Worm (Caenorhabditis elegans) whole organism, young adult: ENCODE measurements around the gene R08E5.1.

Source experiments
- B0019.2 ChIP-seq: fragments of 200-800 bp; sonication (Bioruptor generic); conservative IDR thresholded peaks from 2 replicates; pipeline ENCODE4 v1.3.6; 2022; ENCODE audit warnings: missing genetic modification reagents, missing genetic modification characterization, missing compliant biosample characterization
- B0261.1 ChIP-seq: sonication (generic microtip); optimal IDR thresholded peaks from 2 replicates; lab custom pipeline; 2016; ENCODE audit warnings: mild to moderate bottlenecking, missing genetic modification characterization, moderate library complexity, missing compliant biosample characterization
- B0336.3 ChIP-seq: fragments of 200-800 bp; sonication (Bioruptor generic); IDR thresholded peaks from 2 replicates; pipeline ENCODE4 v1.3.6; 2022; ENCODE audit warnings: missing genetic modification characterization, missing compliant biosample characterization
- D2030.7 ChIP-seq: fragments of 200-800 bp; sonication (Bioruptor generic); IDR thresholded peaks from 2 replicates; pipeline ENCODE4 v1.3.6; 2022; ENCODE audit warnings: missing genetic modification reagents, missing genetic modification characterization, missing compliant biosample characterization
- F10E7.11 ChIP-seq: sonication (generic microtip); optimal IDR thresholded peaks from 2 replicates; lab custom pipeline; 2017; ENCODE audit warnings: mild to moderate bottlenecking, missing genetic modification characterization, moderate library complexity, missing compliant biosample characterization
- F22D6.2 ChIP-seq: sonication (generic microtip); optimal IDR thresholded peaks from 2 replicates; lab custom pipeline; 2016; ENCODE audit warnings: mild to moderate bottlenecking, missing genetic modification characterization, missing compliant biosample characterization
- F52B5.7 ChIP-seq: sonication (generic microtip); optimal IDR thresholded peaks from 2 replicates; lab custom pipeline; 2016; ENCODE audit warnings: mild to moderate bottlenecking, missing genetic modification characterization, missing compliant biosample characterization
- F55B11.4 ChIP-seq: sonication (generic microtip); optimal IDR thresholded peaks from 2 replicates; lab custom pipeline; 2016; ENCODE audit warnings: missing compliant biosample characterization, missing genetic modification characterization, borderline replicate concordance; ENCODE audit not compliant: insufficient read depth
- F57A8.1 ChIP-seq: fragments of 200-800 bp; sonication (Bioruptor generic); optimal IDR thresholded peaks from 2 replicates; lab custom pipeline; 2018; ENCODE audit warnings: mild to moderate bottlenecking, missing genetic modification characterization, moderate library complexity, missing compliant biosample characterization
- F57C9.4 ChIP-seq: sonication (generic microtip); optimal IDR thresholded peaks from 2 replicates; lab custom pipeline; 2017; ENCODE audit warnings: mild to moderate bottlenecking, missing genetic modification characterization, missing compliant biosample characterization
- Y67H2A.10 ChIP-seq: fragments of 200-800 bp; sonication (Bioruptor generic); conservative IDR thresholded peaks from 2 replicates; pipeline ENCODE4 v1.3.6; 2022; ENCODE audit warnings: missing genetic modification reagents, missing genetic modification characterization, missing compliant biosample characterization
- Y79H2A.3 ChIP-seq: fragments of 200-800 bp; sonication (Bioruptor generic); conservative IDR thresholded peaks from 2 replicates; pipeline ENCODE4 v1.3.6; 2022; ENCODE audit warnings: missing genetic modification reagents, missing genetic modification characterization, missing compliant biosample characterization
- Y95B8A.8 ChIP-seq: fragments of 200-800 bp; sonication (Bioruptor generic); IDR thresholded peaks from 2 replicates; pipeline ENCODE4 v1.3.6; 2022; ENCODE audit warnings: missing genetic modification reagents, missing genetic modification characterization, missing compliant biosample characterization
- akir-1 ChIP-seq: fragments of 200-800 bp; sonication (Bioruptor generic); optimal IDR thresholded peaks from 2 replicates; lab custom pipeline; 2018; ENCODE audit warnings: mild to moderate bottlenecking, missing genetic modification characterization, moderate library complexity, missing compliant biosample characterization
- attf-5 ChIP-seq: fragments of 200-800 bp; sonication (Bioruptor generic); optimal IDR thresholded peaks from 2 replicates; lab custom pipeline; 2018; ENCODE audit warnings: mild to moderate bottlenecking, missing genetic modification characterization, missing compliant biosample characterization
- ccch-3 ChIP-seq: fragments of 200-800 bp; sonication (Bioruptor generic); optimal IDR thresholded peaks from 2 replicates; lab custom pipeline; 2018; ENCODE audit warnings: mild to moderate bottlenecking, missing genetic modification characterization, missing compliant biosample characterization
- cebp-1 ChIP-seq, 2 experiments: fragments of 200-800 bp in 1 of 2; sonication (Bioruptor generic) in 1 of 2; sonication (generic microtip) in 1 of 2; IDR thresholded peaks in 1 of 2; optimal IDR thresholded peaks in 1 of 2; 2 replicates each; pipeline versions ENCODE4 v1.3.6 to Lab custom; 2017 to 2022; ENCODE audit warnings: missing compliant biosample characterization in 2 of 2, missing genetic modification characterization in 2 of 2, mild to moderate bottlenecking in 1 of 2, missing genetic modification reagents in 1 of 2, moderate library complexity in 1 of 2
- ceh-27 ChIP-seq: fragments of 200-800 bp; sonication (Bioruptor generic); optimal IDR thresholded peaks from 2 replicates; lab custom pipeline; 2018; ENCODE audit warnings: mild to moderate bottlenecking, missing genetic modification characterization, moderate library complexity, missing compliant biosample characterization
- ceh-58 ChIP-seq: fragments of 200-800 bp; sonication (Bioruptor generic); IDR thresholded peaks from 2 replicates; pipeline ENCODE4 v1.3.6; 2022; ENCODE audit warnings: missing genetic modification characterization, missing compliant biosample characterization
- die-1 ChIP-seq: sonication (generic microtip); optimal IDR thresholded peaks from 2 replicates; lab custom pipeline; 2016; ENCODE audit warnings: missing genotype, mild to moderate bottlenecking, missing genetic modification characterization, missing compliant biosample characterization
- dox-1 ChIP-seq: fragments of 200-800 bp; sonication (Bioruptor generic); IDR thresholded peaks from 2 replicates; pipeline ENCODE4 v1.3.6; 2022; ENCODE audit warnings: missing genetic modification reagents, missing genetic modification characterization, missing compliant biosample characterization
- fkh-3 ChIP-seq: sonication (generic microtip); optimal IDR thresholded peaks from 2 replicates; lab custom pipeline; 2016; ENCODE audit warnings: mild to moderate bottlenecking, missing genetic modification characterization, missing compliant biosample characterization
- hmg-1.2 ChIP-seq: fragments of 200-800 bp; sonication (Bioruptor generic); IDR thresholded peaks from 2 replicates; pipeline ENCODE4 v1.3.6; 2022; ENCODE audit warnings: missing genetic modification reagents, missing genetic modification characterization, missing compliant biosample characterization
- lag-1 ChIP-seq: fragments of 200-800 bp; sonication (Bioruptor generic); IDR thresholded peaks from 2 replicates; pipeline ENCODE4 v1.3.6; 2022; ENCODE audit warnings: missing genetic modification reagents, missing genetic modification characterization, missing compliant biosample characterization
- lir-1 ChIP-seq: fragments of 200-800 bp; sonication (Bioruptor generic); conservative IDR thresholded peaks from 2 replicates; pipeline ENCODE4 v1.3.6; 2022; ENCODE audit warnings: missing genetic modification reagents, missing genetic modification characterization, missing compliant biosample characterization
- lsl-1 ChIP-seq: fragments of 200-800 bp; sonication (Bioruptor generic); optimal IDR thresholded peaks from 2 replicates; lab custom pipeline; 2018; ENCODE audit warnings: mild to moderate bottlenecking, missing genetic modification characterization, moderate library complexity, missing compliant biosample characterization
- madf-8 ChIP-seq: fragments of 200-800 bp; sonication (Bioruptor generic); conservative IDR thresholded peaks from 2 replicates; pipeline ENCODE4 v1.3.6; 2022; ENCODE audit warnings: missing genetic modification reagents, missing genetic modification characterization, missing compliant biosample characterization
- mxl-1 ChIP-seq: sonication (generic microtip); optimal IDR thresholded peaks from 2 replicates; lab custom pipeline; 2016; ENCODE audit warnings: missing genetic modification characterization, missing compliant biosample characterization
- nfya-1 ChIP-seq: sonication (generic microtip); optimal IDR thresholded peaks from 2 replicates; lab custom pipeline; 2017; ENCODE audit warnings: antibody characterized with exemption, missing compliant biosample characterization, missing genetic modification characterization, borderline replicate concordance; ENCODE audit not compliant: insufficient read depth
- nhr-80 ChIP-seq: sonication (generic microtip); optimal IDR thresholded peaks from 2 replicates; lab custom pipeline; 2016; ENCODE audit warnings: missing genetic modification characterization, missing compliant biosample characterization
- nhr-90 ChIP-seq: sonication (generic microtip); optimal IDR thresholded peaks from 2 replicates; lab custom pipeline; 2016; ENCODE audit warnings: missing genotype, mild to moderate bottlenecking, missing genetic modification characterization, missing compliant biosample characterization
- pha-4 ChIP-seq: fragments of 150-350 bp; sonication (generic microtip); optimal IDR thresholded peaks from 2 replicates; lab custom pipeline; 2014; ENCODE audit warnings: missing biosample characterization, missing genetic modification reagents, missing genetic modification characterization
- sea-2 ChIP-seq: fragments of 200-800 bp; sonication (Bioruptor generic); IDR thresholded peaks from 2 replicates; pipeline ENCODE4 v1.3.6; 2022; ENCODE audit warnings: missing genetic modification characterization, missing compliant biosample characterization
- snpc-1.1 ChIP-seq: sonication (generic microtip); optimal IDR thresholded peaks from 2 replicates; lab custom pipeline; 2017; ENCODE audit warnings: missing genetic modification characterization, mild to moderate bottlenecking, missing compliant biosample characterization, antibody characterized with exemption, moderate library complexity, missing genotype, missing genetic modification reagents; ENCODE audit not compliant: insufficient read depth
- somi-1 ChIP-seq: fragments of 200-800 bp; sonication (Bioruptor generic); optimal IDR thresholded peaks from 2 replicates; lab custom pipeline; 2018; ENCODE audit warnings: mild to moderate bottlenecking, missing genetic modification characterization, missing compliant biosample characterization
- tbp1 ChIP-seq: fragments of 200-800 bp; sonication (Bioruptor generic); optimal IDR thresholded peaks from 2 replicates; lab custom pipeline; 2018; ENCODE audit warnings: mild to moderate bottlenecking, missing genetic modification characterization, missing compliant biosample characterization
- ztf-18 ChIP-seq: sonication (generic microtip); optimal IDR thresholded peaks from 2 replicates; lab custom pipeline; 2016; ENCODE audit warnings: missing genotype, mild to moderate bottlenecking, missing genetic modification characterization, missing compliant biosample characterization
- ztf-22 ChIP-seq: fragments of 200-800 bp; sonication (Bioruptor generic); optimal IDR thresholded peaks from 2 replicates; lab custom pipeline; 2018; ENCODE audit warnings: mild to moderate bottlenecking, missing genetic modification characterization, moderate library complexity, missing compliant biosample characterization
- ztf-28 ChIP-seq: fragments of 200-800 bp; sonication (Bioruptor generic); IDR thresholded peaks from 2 replicates; pipeline ENCODE4 v1.3.6; 2022; ENCODE audit warnings: missing genetic modification reagents, missing genetic modification characterization, missing compliant biosample characterization

Gene R08E5.1

ce11 chrV:3803343-3803742 lies 32.0 kb upstream of the R08E5.1 start, which contains the start of gene cyp-33C8:
TSS of gene cyp-33C8 (minus strand) at chrV:3803542.
- TF ChIP-seq B0261.1 (no peak), F57A8.1 (GFP tag; lab: Kevin White, UChicago) (no peak), attf-5 (GFP tag; lab: Kevin White, UChicago) (peak; percentile 51), ztf-28 (GFP tag; lab: Robert Waterston, UW) (no peak), cebp-1 (GFP tag; IDR thresholded peaks at IDR 0.05; lab: Robert Waterston, UW) (peak; percentile 94), cebp-1 (tag; optimal IDR thresholded peaks at IDR 0.05; lab: Kevin White, UChicago) (peak; percentile 97), fkh-3 (tag; lab: Kevin White, UChicago) (no peak), lag-1 (no peak), F22D6.2 (no peak), nhr-90 (tag; lab: Kevin White, UChicago) (no peak), nfya-1 (tag; lab: Kevin White, UChicago) (no peak), hmg-1.2 (GFP tag; lab: Robert Waterston, UW) (peak; percentile 6; the same call in 1 of the 2 replicates), nhr-80 (tag; lab: Kevin White, UChicago) (peak; percentile 31), ccch-3 (no peak), ceh-27 (GFP tag; lab: Kevin White, UChicago) (peak; percentile 10)

ce11 chrV:3801787-3802417 lies 30.6 kb upstream of the R08E5.1 start:
- TF ChIP-seq B0019.2 (GFP tag; lab: Robert Waterston, UW) (no peak), Y95B8A.8 (GFP tag; lab: Robert Waterston, UW) (no peak), mxl-1 (tag; lab: Kevin White, UChicago) (no peak), sea-2 (GFP tag; lab: Robert Waterston, UW) (no peak), somi-1 (GFP tag; lab: Kevin White, UChicago) (no peak), pha-4 (tag; lab: Kevin White, UChicago) (no peak), ztf-22 (GFP tag; lab: Kevin White, UChicago) (no peak), akir-1 (no peak), Y79H2A.3 (GFP tag; lab: Robert Waterston, UW) (no peak), ztf-18 (tag; lab: Kevin White, UChicago) (no peak), snpc-1.1 (tag; lab: Kevin White, UChicago) (no peak), ceh-58 (GFP tag; lab: Robert Waterston, UW) (no peak), dox-1 (GFP tag; lab: Robert Waterston, UW) (no peak)

- no peak for TF ChIP-seq F55B11.4 (tag; lab: Kevin White, UChicago)
These were observed 29.1 kb upstream of the R08E5.1 start, which contains the start of gene srt-30 for ce11 chrV:3800378-3800777. TSS of gene srt-30 (minus strand) at chrV:3800478.

- TF ChIP-seq die-1 (tag; lab: Kevin White, UChicago) (no peak), B0336.3 (GFP tag; lab: Robert Waterston, UW) (no peak), ztf-18 (tag; lab: Kevin White, UChicago) (no peak), F10E7.11 (tag; lab: Kevin White, UChicago) (no peak), tbp1 (GFP tag; lab: Kevin White, UChicago) (no peak), D2030.7 (no peak), nhr-80 (tag; lab: Kevin White, UChicago) (no peak), lir-1 (GFP tag; lab: Robert Waterston, UW) (no peak), madf-8 (GFP tag; lab: Robert Waterston, UW) (no peak), lsl-1 (GFP tag; lab: Kevin White, UChicago) (no peak), F52B5.7 (tag; lab: Kevin White, UChicago) (no peak), cebp-1 (GFP tag; IDR thresholded peaks at IDR 0.05; lab: Robert Waterston, UW) (no peak), cebp-1 (tag; optimal IDR thresholded peaks at IDR 0.05; lab: Kevin White, UChicago) (no peak), B0019.2 (GFP tag; lab: Robert Waterston, UW) (no peak), Y67H2A.10 (no peak), F57C9.4 (tag; lab: Kevin White, UChicago) (no peak)
- TF ChIP-seq, all 124 proteins: peak for 0
These were observed 28.4 kb upstream of the R08E5.1 start for ce11 chrV:3799737-3800136.
